Worm (Caenorhabditis elegans) whole organism, L1 larva: ENCODE results near the gene Y6G8.16.

Experiments
- alr-1 ChIP-seq: fragments of 200-800 bp; sonication (Bioruptor generic); optimal IDR thresholded peaks from 2 replicates; lab custom pipeline; 2018; ENCODE audit warnings: borderline replicate concordance, mild to moderate bottlenecking, missing genetic modification characterization, missing compliant biosample characterization
- ama-1 ChIP-seq: fragments of 150-350 bp; optimal IDR thresholded peaks from 2 replicates; lab custom pipeline; 2014
- blmp-1 ChIP-seq: fragments of 150-350 bp; optimal IDR thresholded peaks from 2 replicates; lab custom pipeline; 2014; ENCODE audit warnings: missing biosample characterization, missing genetic modification characterization
- ceh-88 ChIP-seq: fragments of 200-800 bp; sonication (Bioruptor generic); IDR thresholded peaks from 2 replicates; pipeline ENCODE4 v1.3.6; 2022; ENCODE audit warnings: missing genetic modification characterization, missing compliant biosample characterization
- ceh-90 ChIP-seq: sonication (generic microtip); optimal IDR thresholded peaks from 2 replicates; lab custom pipeline; 2016; ENCODE audit warnings: missing genetic modification characterization, missing compliant biosample characterization
- ces-1 ChIP-seq: fragments of 150-350 bp; optimal IDR thresholded peaks from 2 replicates; lab custom pipeline; 2014; ENCODE audit warnings: missing biosample characterization, missing genetic modification reagents, missing genetic modification characterization
- dpl-1 ChIP-seq, 3 experiments: fragments of 150-350 bp in 2 of 3; sonication (generic microtip) in 1 of 3; optimal IDR thresholded peaks; 2 replicates each; lab custom pipeline; 2014 to 2017; ENCODE audit warnings: missing biosample characterization in 3 of 3, missing genetic modification characterization in 3 of 3, missing genetic modification reagents in 3 of 3
- efl-3 ChIP-seq: fragments of 200-800 bp; sonication (Bioruptor generic); optimal IDR thresholded peaks from 2 replicates; lab custom pipeline; 2018; ENCODE audit warnings: mild to moderate bottlenecking, missing genetic modification characterization, missing compliant biosample characterization
- fkh-10 ChIP-seq: sonication (generic microtip); optimal IDR thresholded peaks from 2 replicates; lab custom pipeline; 2017; ENCODE audit warnings: missing biosample characterization, missing genetic modification reagents, missing genetic modification characterization
- hlh-17 ChIP-seq: fragments of 200-800 bp; sonication (Bioruptor generic); optimal IDR thresholded peaks from 2 replicates; lab custom pipeline; 2018; ENCODE audit warnings: missing genetic modification characterization, mild to moderate bottlenecking, missing compliant biosample characterization, moderate library complexity, borderline replicate concordance
- lin-13 ChIP-seq: fragments of 150-350 bp; optimal IDR thresholded peaks from 2 replicates; lab custom pipeline; 2014; ENCODE audit warnings: missing biosample characterization, missing genetic modification reagents, missing genetic modification characterization
- lin-14 ChIP-seq: fragments of 200-800 bp; sonication (Bioruptor generic); optimal IDR thresholded peaks from 2 replicates; lab custom pipeline; 2018; ENCODE audit warnings: mild to moderate bottlenecking, missing genetic modification characterization, moderate library complexity, missing compliant biosample characterization
- lsy-2 ChIP-seq, 2 experiments: fragments of 150-350 bp; optimal IDR thresholded peaks; 2 replicates each; lab custom pipeline; 2014; ENCODE audit warnings: missing biosample characterization in 2 of 2, missing genetic modification characterization in 2 of 2
- mab-9 ChIP-seq: fragments of 200-800 bp; sonication (Bioruptor generic); IDR thresholded peaks from 2 replicates; pipeline ENCODE4 v1.3.6; 2022; ENCODE audit warnings: missing genetic modification reagents, missing genetic modification characterization, missing compliant biosample characterization
- nhr-19 ChIP-seq: fragments of 200-800 bp; sonication (Bioruptor generic); conservative IDR thresholded peaks from 2 replicates; pipeline ENCODE4 v1.3.6; 2022; ENCODE audit warnings: missing genetic modification characterization, missing compliant biosample characterization
- nhr-20 ChIP-seq: sonication (generic microtip); optimal IDR thresholded peaks from 2 replicates; lab custom pipeline; 2016; ENCODE audit warnings: mild to moderate bottlenecking, missing genetic modification characterization, missing compliant biosample characterization
- nhr-237 ChIP-seq: fragments of 150-350 bp; optimal IDR thresholded peaks from 2 replicates; lab custom pipeline; 2014; ENCODE audit warnings: missing biosample characterization, missing genetic modification characterization
- nhr-77 ChIP-seq: fragments of 150-350 bp; optimal IDR thresholded peaks from 2 replicates; lab custom pipeline; 2014; ENCODE audit warnings: missing biosample characterization, missing genetic modification characterization
- nhr-85 ChIP-seq: sonication (generic microtip); peaks from one replicate; lab custom pipeline; 2016; ENCODE audit warnings: missing genetic modification characterization, inconsistent platforms, missing compliant biosample characterization
- pag-3 ChIP-seq: sonication (generic microtip); optimal IDR thresholded peaks from 2 replicates; lab custom pipeline; 2017; ENCODE audit warnings: missing genetic modification characterization, mild to moderate bottlenecking, missing compliant biosample characterization, antibody characterized with exemption, borderline replicate concordance; ENCODE audit not compliant: insufficient read depth
- snu-23 ChIP-seq: sonication (generic microtip); optimal IDR thresholded peaks from 2 replicates; lab custom pipeline; 2016; ENCODE audit warnings: missing genetic modification characterization, missing compliant biosample characterization
- swsn-7 ChIP-seq: sonication (generic microtip); optimal IDR thresholded peaks from 2 replicates; lab custom pipeline; 2016; ENCODE audit warnings: missing genetic modification characterization, missing compliant biosample characterization
- unc-30 ChIP-seq: sonication (generic microtip); optimal IDR thresholded peaks from 2 replicates; lab custom pipeline; 2017; ENCODE audit warnings: missing biosample characterization, missing genetic modification characterization
- unc-62 ChIP-seq: fragments of 150-350 bp; optimal IDR thresholded peaks from 2 replicates; lab custom pipeline; 2014; ENCODE audit warnings: missing biosample characterization, missing genetic modification reagents, missing genetic modification characterization
- unc-86 ChIP-seq: sonication (generic microtip); optimal IDR thresholded peaks from 2 replicates; lab custom pipeline; 2016; ENCODE audit warnings: missing genetic modification characterization, missing compliant biosample characterization
- vab-15 ChIP-seq: sonication (generic microtip); optimal IDR thresholded peaks from 2 replicates; lab custom pipeline; 2017; ENCODE audit warnings: missing genotype, mild to moderate bottlenecking, missing genetic modification characterization, missing compliant biosample characterization
- xbp-1 ChIP-seq: sonication (generic microtip); optimal IDR thresholded peaks from 2 replicates; lab custom pipeline; 2016; ENCODE audit warnings: missing genetic modification characterization, missing compliant biosample characterization
- zip-4 ChIP-seq: fragments of 200-800 bp; sonication (Bioruptor generic); optimal IDR thresholded peaks from 2 replicates; lab custom pipeline; 2018; ENCODE audit warnings: mild to moderate bottlenecking, missing genetic modification characterization, moderate library complexity, missing compliant biosample characterization
- ztf-11 ChIP-seq, 2 experiments: sonication (generic microtip); optimal IDR thresholded peaks; 2 replicates each; lab custom pipeline; 2016 to 2017; ENCODE audit warnings: missing genetic modification characterization in 2 of 2, missing biosample characterization in 1 of 2, missing compliant biosample characterization in 1 of 2
- ztf-4 ChIP-seq: fragments of 150-350 bp; optimal IDR thresholded peaks from 2 replicates; lab custom pipeline; 2014; ENCODE audit warnings: missing biosample characterization, missing genetic modification characterization

The Y6G8.16 gene

ce11 chrV:17628566-17628965 is 22.4 kb downstream of the Y6G8.16 start, which contains the start of gene F57G4.10:
TSS of gene F57G4.10 (plus strand) at chrV:17628866.
- TF ChIP-seq vab-15 (tag; lab: Kevin White, UChicago) (no peak), swsn-7 (tag; lab: Kevin White, UChicago) (no peak), pag-3 (tag; lab: Kevin White, UChicago) (no peak), xbp-1 (tag; lab: Kevin White, UChicago) (no peak), mab-9 (GFP tag; lab: Robert Waterston, UW) (no peak), nhr-237 (tag; lab: Kevin White, UChicago) (no peak), ceh-88 (GFP tag; lab: Robert Waterston, UW) (no peak), zip-4 (GFP tag; lab: Kevin White, UChicago) (no peak), fkh-10 (GFP tag; lab: Kevin White, UChicago) (no peak), lsy-2 (tag; optimal IDR thresholded peaks at IDR 0.05; lab: Kevin White, UChicago) (no peak), unc-86 (tag; lab: Kevin White, UChicago) (no peak), lin-14 (GFP tag; lab: Kevin White, UChicago) (no peak), dpl-1 (GFP tag; optimal IDR thresholded peaks at IDR 0.05; lab: Kevin White, UChicago) (no peak), hlh-17 (no peak), lin-13 (no peak), unc-62 (GFP tag; lab: Kevin White, UChicago) (no peak), alr-1 (tag; lab: Kevin White, UChicago) (no peak), nhr-77 (tag; lab: Kevin White, UChicago) (no peak), nhr-20 (tag; lab: Kevin White, UChicago) (no peak)
- TF ChIP-seq, all 84 proteins: peak for 0

- TF ChIP-seq unc-86 (tag; lab: Kevin White, UChicago) (no peak), ztf-11 (tag; optimal IDR thresholded peaks at IDR 0.05; lab: Kevin White, UChicago) (no peak), nhr-19 (GFP tag; lab: Robert Waterston, UW) (no peak), ceh-90 (tag; lab: Kevin White, UChicago) (no peak)
Observed at ce11 chrV:17650427-17650826, 44.3 kb downstream of the Y6G8.16 start, which contains the start of gene fbxa-192. TSS of gene fbxa-192 (minus strand) at chrV:17650527.

ce11 chrV:17655205-17655604 is 49.1 kb downstream of the Y6G8.16 start:
- TF ChIP-seq unc-30, result no peak
- no peak for TF ChIP-seq ces-1 (GFP tag; lab: Kevin White, UChicago)
- TF ChIP-seq ztf-11 (tag; optimal IDR thresholded peaks at IDR 0.05; lab: Kevin White, UChicago), result no peak
- no peak for TF ChIP-seq nhr-85 (tag; lab: Kevin White, UChicago)
- TF ChIP-seq efl-3, result no peak
- no peak for TF ChIP-seq snu-23 (GFP tag; lab: Kevin White, UChicago)
- no peak for TF ChIP-seq ama-1 (lab: Kevin White, UChicago)
- TF ChIP-seq ztf-4 (tag; lab: Kevin White, UChicago), result no peak
- no peak for TF ChIP-seq fkh-10 (GFP tag; lab: Kevin White, UChicago)
- no peak for TF ChIP-seq blmp-1 (tag; lab: Kevin White, UChicago)
